Fruit fly (Drosophila melanogaster) whole organism, embryonic: ENCODE results near the gene CG1074.

ENCODE experiments used
- Antp ChIP-seq: fragments of 200-800 bp; sonication (Bioruptor generic); optimal IDR thresholded peaks from 3 replicates; lab custom pipeline; 2016; ENCODE audit warnings: missing biosample characterization, missing genetic modification characterization
- Bgb ChIP-seq: fragments of 200-800 bp; sonication (Bioruptor generic); IDR thresholded peaks from 2 replicates; pipeline ENCODE4 v1.3.6; 2022; ENCODE audit warnings: missing biosample characterization, missing genetic modification characterization; ENCODE audit not compliant: partially characterized antibody
- CG11398 ChIP-seq: fragments of 200-800 bp; sonication (Bioruptor generic); optimal IDR thresholded peaks from 2 replicates; lab custom pipeline; 2016; ENCODE audit warnings: missing biosample characterization, missing genetic modification characterization
- CG12659 ChIP-seq: fragments of 200-800 bp; sonication (Bioruptor generic); optimal IDR thresholded peaks from 3 replicates; lab custom pipeline; 2017; ENCODE audit warnings: mild to moderate bottlenecking, missing biosample characterization, missing genetic modification reagents, missing genetic modification characterization
- CG12744 ChIP-seq: fragments of 200-800 bp; sonication (Bioruptor generic); optimal IDR thresholded peaks from 2 replicates; lab custom pipeline; 2016; ENCODE audit warnings: missing biosample characterization, missing genetic modification characterization
- CG13624 ChIP-seq: fragments of 200-800 bp; sonication (Bioruptor generic); optimal IDR thresholded peaks from 2 replicates; lab custom pipeline; 2016; ENCODE audit warnings: missing biosample characterization, missing genetic modification characterization
- CG14050 ChIP-seq: fragments of 200-800 bp; sonication (Bioruptor generic); IDR thresholded peaks from 3 replicates; pipeline ENCODE4 v1.3.6; 2022; ENCODE audit warnings: missing biosample characterization, missing genetic modification characterization
- CG15514 ChIP-seq: fragments of 200-800 bp; sonication (Bioruptor generic); optimal IDR thresholded peaks from 3 replicates; lab custom pipeline; 2017; ENCODE audit warnings: missing biosample characterization, missing genetic modification characterization, mild to moderate bottlenecking, moderate library complexity, missing genetic modification reagents
- CG17186 ChIP-seq: fragments of 200-800 bp; sonication (Bioruptor generic); optimal IDR thresholded peaks from 3 replicates; lab custom pipeline; 2017; ENCODE audit warnings: missing biosample characterization, missing genetic modification reagents, missing genetic modification characterization
- CG30431 ChIP-seq: fragments of 200-800 bp; sonication (Bioruptor generic); optimal IDR thresholded peaks from 2 replicates; lab custom pipeline; 2017; ENCODE audit warnings: missing biosample characterization, missing genetic modification characterization
- CG32532 ChIP-seq: fragments of 200-800 bp; sonication (Bioruptor generic); IDR thresholded peaks from 2 replicates; pipeline ENCODE4 v1.3.6; 2022; ENCODE audit warnings: missing biosample characterization, missing genetic modification characterization
- CG32767 ChIP-seq: fragments of 200-800 bp; sonication (Bioruptor generic); IDR thresholded peaks from 2 replicates; pipeline ENCODE4 v1.3.6; 2022; ENCODE audit warnings: missing biosample characterization, missing genetic modification characterization
- CG3407 ChIP-seq: fragments of 200-800 bp; sonication (Bioruptor generic); optimal IDR thresholded peaks from 2 replicates; lab custom pipeline; 2018; ENCODE audit warnings: missing biosample characterization, mild to moderate bottlenecking, missing genetic modification characterization
- CG34224 ChIP-seq: fragments of 200-800 bp; sonication (Bioruptor generic); IDR thresholded peaks from 3 replicates; pipeline ENCODE4 v1.3.6; 2022; ENCODE audit warnings: missing biosample characterization, missing genetic modification characterization; ENCODE audit not compliant: partially characterized antibody
- CG4617 ChIP-seq: fragments of 200-800 bp; sonication (Bioruptor generic); optimal IDR thresholded peaks from 3 replicates; lab custom pipeline; 2016; ENCODE audit warnings: missing biosample characterization, missing genetic modification characterization, borderline replicate concordance
- CG4820 ChIP-seq: fragments of 200-800 bp; sonication (Bioruptor generic); optimal IDR thresholded peaks from 3 replicates; lab custom pipeline; 2016; ENCODE audit warnings: missing biosample characterization, missing genetic modification characterization
- CG6689 ChIP-seq: fragments of 200-800 bp; sonication (Bioruptor generic); IDR thresholded peaks from 2 replicates; pipeline ENCODE4 v1.3.6; 2022; ENCODE audit warnings: missing biosample characterization, missing genetic modification characterization
- CG7556 ChIP-seq: fragments of 200-800 bp; sonication (Bioruptor generic); optimal IDR thresholded peaks from 2 replicates; lab custom pipeline; 2017; ENCODE audit warnings: missing biosample characterization, mild to moderate bottlenecking, missing genetic modification characterization
- CG7786 ChIP-seq: fragments of 200-800 bp; sonication (Bioruptor generic); optimal IDR thresholded peaks from 2 replicates; lab custom pipeline; 2016; ENCODE audit warnings: missing biosample characterization, missing genetic modification characterization
- CG7963 ChIP-seq: fragments of 200-800 bp; sonication (Bioruptor generic); IDR thresholded peaks from 3 replicates; pipeline ENCODE4 v1.3.6; 2022; ENCODE audit warnings: missing biosample characterization, missing genetic modification characterization; ENCODE audit not compliant: partially characterized antibody
- CG9876 ChIP-seq: fragments of 200-800 bp; sonication (Bioruptor generic); optimal IDR thresholded peaks from 2 replicates; lab custom pipeline; 2016; ENCODE audit warnings: missing biosample characterization, missing genetic modification characterization
- CrebB ChIP-seq: fragments of 200-800 bp; sonication (Bioruptor generic); optimal IDR thresholded peaks from 3 replicates; lab custom pipeline; 2018; ENCODE audit warnings: missing biosample characterization, mild to moderate bottlenecking, missing genetic modification characterization
- Dll ChIP-seq: fragments of 200-800 bp; sonication (Bioruptor generic); IDR thresholded peaks from 4 replicates; pipeline ENCODE4 v1.3.6; 2022; ENCODE audit warnings: missing biosample characterization, missing genetic modification characterization; ENCODE audit not compliant: partially characterized antibody
- Drgx ChIP-seq: fragments of 200-800 bp; sonication (Bioruptor generic); IDR thresholded peaks from 2 replicates; pipeline ENCODE4 v1.3.6; 2022; ENCODE audit warnings: missing biosample characterization, missing genetic modification characterization
- Eip74EF ChIP-seq, 2 experiments: fragments of 200-800 bp in 1 of 2; fragments of >200 bp in 1 of 2; sonication (Bioruptor generic) in 1 of 2; optimal IDR thresholded peaks; 2 replicates each; lab custom pipeline; 2017 to 2019; ENCODE audit warnings: missing biosample characterization in 2 of 2, missing genetic modification characterization in 2 of 2, mild to moderate bottlenecking in 1 of 2, moderate library complexity in 1 of 2
- Gug ChIP-seq: fragments of 200-800 bp; sonication (Bioruptor generic); IDR thresholded peaks from 4 replicates; pipeline ENCODE4 v1.3.6; 2022; ENCODE audit warnings: missing biosample characterization, missing genetic modification characterization
- Hr78 ChIP-seq, 2 experiments: fragments of 200-800 bp in 1 of 2; fragments of >200 bp in 1 of 2; sonication (Bioruptor generic) in 1 of 2; optimal IDR thresholded peaks; 2 replicates each; lab custom pipeline; 2017 to 2019; ENCODE audit warnings: missing biosample characterization in 2 of 2, missing genetic modification characterization in 2 of 2, mild to moderate bottlenecking in 1 of 2, moderate library complexity in 1 of 2
- Myb ChIP-seq: fragments of 200-800 bp; sonication (Bioruptor generic); optimal IDR thresholded peaks from 2 replicates; lab custom pipeline; 2016; ENCODE audit warnings: missing biosample characterization, missing genetic modification characterization
- Rfx ChIP-seq: fragments of 200-800 bp; sonication (Bioruptor generic); IDR thresholded peaks from 2 replicates; pipeline ENCODE4 v1.3.6; 2022; ENCODE audit warnings: missing biosample characterization, missing genetic modification characterization
- Side ChIP-seq: fragments of 200-800 bp; sonication (Bioruptor generic); optimal IDR thresholded peaks from 2 replicates; lab custom pipeline; 2016; ENCODE audit warnings: missing biosample characterization, missing genetic modification characterization
- Sin3A ChIP-seq: fragments of >200 bp; optimal IDR thresholded peaks from 2 replicates; lab custom pipeline; 2018
- Six4 ChIP-seq: fragments of 200-800 bp; sonication (Bioruptor generic); optimal IDR thresholded peaks from 2 replicates; lab custom pipeline; 2016; ENCODE audit warnings: missing biosample characterization, missing genetic modification characterization
- ac ChIP-seq: fragments of 200-800 bp; sonication (Bioruptor generic); optimal IDR thresholded peaks from 3 replicates; lab custom pipeline; 2017; ENCODE audit warnings: missing biosample characterization, mild to moderate bottlenecking, missing genetic modification characterization
- amos ChIP-seq: fragments of 200-800 bp; sonication (Bioruptor generic); IDR thresholded peaks from 2 replicates; pipeline ENCODE4 v1.3.6; 2022; ENCODE audit warnings: missing biosample characterization, missing genetic modification characterization; ENCODE audit not compliant: partially characterized antibody
- cad ChIP-seq: fragments of >200 bp; optimal IDR thresholded peaks from 2 replicates; lab custom pipeline; 2017; ENCODE audit warnings: missing biosample characterization, missing genetic modification characterization
- chn ChIP-seq: fragments of 200-800 bp; sonication (Bioruptor generic); optimal IDR thresholded peaks from 2 replicates; lab custom pipeline; 2016; ENCODE audit warnings: missing biosample characterization, missing genetic modification characterization
- cwo ChIP-seq: fragments of 200-800 bp; sonication (Bioruptor generic); optimal IDR thresholded peaks from 3 replicates; lab custom pipeline; 2017; ENCODE audit warnings: missing biosample characterization, missing genetic modification characterization, mild to moderate bottlenecking, moderate library complexity, missing genetic modification reagents
- dm ChIP-seq: fragments of 200-800 bp; sonication (Bioruptor generic); optimal IDR thresholded peaks from 3 replicates; lab custom pipeline; 2016; ENCODE audit warnings: missing biosample characterization, missing genetic modification characterization
- gce ChIP-seq: fragments of 200-800 bp; sonication (Bioruptor generic); IDR thresholded peaks from 3 replicates; pipeline ENCODE4 v1.3.6; 2022; ENCODE audit warnings: missing biosample characterization, missing genetic modification characterization
- gem ChIP-seq: fragments of 200-800 bp; sonication (Bioruptor generic); optimal IDR thresholded peaks from 2 replicates; lab custom pipeline; 2019; ENCODE audit warnings: missing biosample characterization, mild to moderate bottlenecking, missing genetic modification characterization, moderate library complexity
- maf-S ChIP-seq: fragments of 200-800 bp; sonication (Bioruptor generic); optimal IDR thresholded peaks from 2 replicates; lab custom pipeline; 2016; ENCODE audit warnings: missing biosample characterization, missing genetic modification characterization
- mirr ChIP-seq: fragments of 200-800 bp; sonication (Bioruptor generic); optimal IDR thresholded peaks from 3 replicates; lab custom pipeline; 2018; ENCODE audit warnings: missing biosample characterization, mild to moderate bottlenecking, missing genetic modification characterization
- nom ChIP-seq: fragments of 200-800 bp; sonication (Bioruptor generic); optimal IDR thresholded peaks from 2 replicates; lab custom pipeline; 2017; ENCODE audit warnings: missing biosample characterization, missing genetic modification characterization, mild to moderate bottlenecking, moderate library complexity, missing genetic modification reagents
- org-1 ChIP-seq: fragments of 200-800 bp; sonication (Bioruptor generic); optimal IDR thresholded peaks from 2 replicates; lab custom pipeline; 2017; ENCODE audit warnings: missing biosample characterization, missing genetic modification characterization
- pita ChIP-seq: fragments of 200-800 bp; sonication (Bioruptor generic); optimal IDR thresholded peaks from 2 replicates; lab custom pipeline; 2017; ENCODE audit warnings: missing biosample characterization, mild to moderate bottlenecking, missing genetic modification characterization
- repo ChIP-seq: fragments of 200-800 bp; sonication (Bioruptor generic); optimal IDR thresholded peaks from 2 replicates; lab custom pipeline; 2016; ENCODE audit warnings: missing biosample characterization, missing genetic modification characterization
- tgo ChIP-seq: fragments of 200-800 bp; sonication (Bioruptor generic); IDR thresholded peaks from 3 replicates; pipeline ENCODE4 v1.3.6; 2022; ENCODE audit warnings: missing biosample characterization, missing genetic modification characterization
- zfh1 ChIP-seq: fragments of 200-800 bp; sonication (Bioruptor generic); IDR thresholded peaks from 3 replicates; pipeline ENCODE4 v1.3.6; 2022; ENCODE audit warnings: missing biosample characterization, missing genetic modification characterization

Gene CG1074

dm6 chr3R:4433441-4434077, at the start of gene CG1074, which contains the start of gene eIF3a (continued):
- TF ChIP-seq Hr78 (GFP tag; optimal IDR thresholded peaks at IDR 0.05; lab: Kevin White, UChicago) (no peak), maf-S (GFP tag; lab: Kevin White, UChicago) (peak; percentile 65), CG14050 (GFP tag; lab: Robert Waterston, UW) (0 out of 3 replicates have a peak, but pooled peaks have one; percentile 34), CG3407 (GFP tag; lab: Kevin White, UChicago) (peak; percentile 50), Side (GFP tag; lab: Kevin White, UChicago) (peak; percentile 73), CG12744 (GFP tag; lab: Kevin White, UChicago) (peak; percentile 54), CrebB (tag; lab: Kevin White, UChicago) (peak; percentile 70), CG32767 (GFP tag; lab: Robert Waterston, UW) (peak; percentile 62; the same call in 1 of the 2 replicates), ac (GFP tag; lab: Kevin White, UChicago) (peak; percentile 60), Sin3A (lab: Kevin White, UChicago) (peak; percentile 86), cad (GFP tag; lab: Kevin White, UChicago) (no peak), cwo (GFP tag; lab: Kevin White, UChicago) (peak; percentile 30), tgo (GFP tag; lab: Robert Waterston, UW) (no peak; the same call in 2 of the 3 replicates), gce (0 out of 3 replicates have a peak, but pooled peaks have one; percentile 16), Dll (GFP tag; lab: Robert Waterston, UW) (peak; percentile 91)

- 0 out of 3 replicates have a peak, but pooled peaks have one; percentile 30 for TF ChIP-seq CG34224 (GFP tag; lab: Robert Waterston, UW)
- TF ChIP-seq CG11398 (GFP tag; lab: Kevin White, UChicago), result peak; percentile 30
- TF ChIP-seq CG4820 (GFP tag; lab: Kevin White, UChicago), result peak; percentile 24
- peak; percentile 6 for TF ChIP-seq CG7556 (GFP tag; lab: Kevin White, UChicago)
- TF ChIP-seq Gug (GFP tag; lab: Robert Waterston, UW), result no peak
- peak; percentile 27 for TF ChIP-seq Six4
- peak; percentile 66; the same call in 2 of the 3 replicates for TF ChIP-seq zfh1 (GFP tag; lab: Robert Waterston, UW)
- TF ChIP-seq CG30431, result no peak
- peak; percentile 35 for TF ChIP-seq Antp (GFP tag; lab: Kevin White, UChicago)
- TF ChIP-seq Drgx, result no peak
- TF ChIP-seq CG6689, result 0 out of 2 replicates have a peak, but pooled peaks have one; percentile 25
- TF ChIP-seq Eip74EF (GFP tag; optimal IDR thresholded peaks at IDR 0.05; lab: Kevin White, UChicago), result peak in 1 of 2 experiments; percentile 29
- TF ChIP-seq CG7963 (GFP tag; lab: Robert Waterston, UW), result no peak
- peak; percentile 1 for TF ChIP-seq chn
- TF ChIP-seq CG12659 (GFP tag; lab: Kevin White, UChicago), result peak; percentile 84
- no peak for TF ChIP-seq org-1 (GFP tag; lab: Kevin White, UChicago)
- TF ChIP-seq amos (GFP tag; lab: Robert Waterston, UW), result peak; percentile 36; the same call in 1 of the 2 replicates
- no peak for TF ChIP-seq pita (GFP tag; lab: Kevin White, UChicago)
- peak; percentile 23 for TF ChIP-seq CG7786 (GFP tag; lab: Kevin White, UChicago)
- peak; percentile 13 for TF ChIP-seq nom (GFP tag; lab: Kevin White, UChicago)
- TF ChIP-seq CG17186 (GFP tag; lab: Kevin White, UChicago), result peak; percentile 38
- peak; percentile 69 for TF ChIP-seq CG4617
- TF ChIP-seq gem (tag; lab: Kevin White, UChicago), result no peak
- peak; percentile 36 for TF ChIP-seq Myb (GFP tag; lab: Kevin White, UChicago)
- TF ChIP-seq CG15514 (GFP tag; lab: Kevin White, UChicago), result peak; percentile 73
- no peak for TF ChIP-seq mirr (GFP tag; lab: Kevin White, UChicago)
- TF ChIP-seq dm (GFP tag; lab: Kevin White, UChicago), result peak; percentile 33
- peak; percentile 36 for TF ChIP-seq repo
- peak; percentile 62 for TF ChIP-seq CG32532
- peak; percentile 49 for TF ChIP-seq CG13624 (GFP tag; lab: Kevin White, UChicago)
- TF ChIP-seq Bgb (GFP tag; lab: Robert Waterston, UW), result peak; percentile 19; the same call in 1 of the 2 replicates
- TF ChIP-seq CG9876 (GFP tag; lab: Kevin White, UChicago), result no peak
- TF ChIP-seq Rfx (GFP tag; lab: Robert Waterston, UW), result peak; percentile 66
Measured at dm6 chr3R:4387490-4387889, 46.3 kb upstream of the CG1074 start, which contains the start of gene tub. tub (plus strand) TSS chr3R:4387742.
